Worm (Caenorhabditis elegans): Measurements from ENCODE around the gene F59B10.2.

ce11 chrII:10551985-10552736 lies 42.5 kb upstream of the F59B10.2 start:
- TF ChIP-seq nhr-2 (tag; optimal IDR thresholded peaks at IDR 0.05) (peak; percentile 34), nhr-28 (tag; optimal IDR thresholded peaks at IDR 0.05) (no peak), snpc-4 (tag; optimal IDR thresholded peaks at IDR 0.05) (no peak), unc-62 (GFP tag; optimal IDR thresholded peaks at IDR 0.05) (peak; percentile 32), nhr-76 (tag; optimal IDR thresholded peaks at IDR 0.05) (no peak), ztf-11 (tag; optimal IDR thresholded peaks at IDR 0.05) (no peak), lin-32 (GFP tag; optimal IDR thresholded peaks at IDR 0.05) (no peak)

All from whole organism, mixed stage, embryonic.